Fruit fly (Drosophila melanogaster) Kc167 (cell line): ENCODE results near the gene eIF3h.

Source experiments
- Sin3A ChIP-seq: fragments of >200 bp; optimal IDR thresholded peaks from 2 replicates; lab custom pipeline; 2018; ENCODE audit warnings: missing external identifiers
- h ChIP-seq: fragments of >200 bp; optimal IDR thresholded peaks from 3 replicates; lab custom pipeline; 2018; ENCODE audit warnings: missing external identifiers

DNA sequence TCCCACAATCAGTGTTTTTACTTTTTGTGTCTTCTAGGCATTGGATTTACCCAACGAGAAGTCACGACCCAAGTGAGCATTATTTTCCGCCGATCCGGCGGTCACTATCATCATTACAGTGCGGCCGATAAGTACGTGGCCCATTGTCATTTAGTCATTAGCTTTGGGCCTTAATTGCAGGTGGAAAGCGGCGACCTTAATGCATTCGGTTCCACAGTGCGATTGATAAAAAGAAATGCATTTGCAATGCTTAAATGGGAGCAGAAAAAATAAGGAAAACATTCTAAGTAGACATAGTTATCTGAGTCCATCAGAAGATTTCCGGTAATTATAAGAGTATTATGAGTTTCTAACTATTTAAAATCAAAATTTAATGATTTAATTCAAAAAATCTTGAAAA is 39.3 kb upstream of the eIF3h start:
- TF ChIP-seq h (lab: Kevin White, UChicago) (no peak), Sin3A (lab: Kevin White, UChicago) (no peak)
